Worm (Caenorhabditis elegans) whole organism, late embryonic: ENCODE measurements around the gene F08G2.4.

Experiments
- C38D4.7 ChIP-seq: fragments of 200-800 bp; sonication (Bioruptor generic); optimal IDR thresholded peaks from 2 replicates; lab custom pipeline; 2018; ENCODE audit warnings: mild to moderate bottlenecking, missing genetic modification characterization, moderate library complexity, missing compliant biosample characterization
- K09A11.1 ChIP-seq: sonication (generic microtip); optimal IDR thresholded peaks from 2 replicates; lab custom pipeline; 2017; ENCODE audit warnings: antibody characterized with exemption, mild to moderate bottlenecking, missing genetic modification characterization, missing compliant biosample characterization; ENCODE audit not compliant: insufficient read depth
- ama-1 ChIP-seq: fragments of 150-350 bp; optimal IDR thresholded peaks from 2 replicates; lab custom pipeline; 2014
- ceh-14 ChIP-seq: sonication (generic microtip); optimal IDR thresholded peaks from 2 replicates; lab custom pipeline; 2016; ENCODE audit warnings: missing genotype, missing genetic modification characterization, missing compliant biosample characterization
- ceh-2 ChIP-seq: sonication (generic microtip); optimal IDR thresholded peaks from 2 replicates; lab custom pipeline; 2016; ENCODE audit warnings: missing genotype, missing genetic modification characterization, missing compliant biosample characterization
- ceh-24 ChIP-seq: sonication (generic microtip); optimal IDR thresholded peaks from 2 replicates; lab custom pipeline; 2016; ENCODE audit warnings: mild to moderate bottlenecking, missing genetic modification characterization, missing compliant biosample characterization
- ceh-31 ChIP-seq: sonication (generic microtip); optimal IDR thresholded peaks from 2 replicates; lab custom pipeline; 2016; ENCODE audit warnings: missing genetic modification characterization, missing compliant biosample characterization
- ceh-34 ChIP-seq: sonication (generic microtip); optimal IDR thresholded peaks from 2 replicates; lab custom pipeline; 2016; ENCODE audit warnings: mild to moderate bottlenecking, missing genetic modification characterization, missing compliant biosample characterization
- ceh-48 ChIP-seq: sonication (generic microtip); optimal IDR thresholded peaks from 2 replicates; lab custom pipeline; 2016; ENCODE audit warnings: missing genetic modification characterization, inconsistent platforms, missing compliant biosample characterization
- ceh-6 ChIP-seq: fragments of 200-800 bp; sonication (Bioruptor generic); optimal IDR thresholded peaks from 2 replicates; lab custom pipeline; 2018; ENCODE audit warnings: mild to moderate bottlenecking, missing genetic modification characterization, missing compliant biosample characterization
- ceh-9 ChIP-seq: sonication (generic microtip); optimal IDR thresholded peaks from 2 replicates; lab custom pipeline; 2016; ENCODE audit warnings: mild to moderate bottlenecking, missing genetic modification characterization, inconsistent platforms, missing compliant biosample characterization
- che-1 ChIP-seq: sonication (generic microtip); optimal IDR thresholded peaks from 2 replicates; lab custom pipeline; 2016; ENCODE audit warnings: mild to moderate bottlenecking, missing genetic modification characterization, missing compliant biosample characterization
- dve-1 ChIP-seq: sonication (generic microtip); optimal IDR thresholded peaks from 2 replicates; lab custom pipeline; 2017; ENCODE audit warnings: antibody characterized with exemption, mild to moderate bottlenecking, missing genetic modification characterization, missing compliant biosample characterization
- elt-2 ChIP-seq: sonication (generic microtip); optimal IDR thresholded peaks from 2 replicates; lab custom pipeline; 2016; ENCODE audit warnings: missing genetic modification reagents, missing genetic modification characterization, missing compliant biosample characterization
- elt-4 ChIP-seq: sonication (generic microtip); optimal IDR thresholded peaks from 2 replicates; lab custom pipeline; 2016; ENCODE audit warnings: missing genetic modification characterization, missing compliant biosample characterization
- ets-4 ChIP-seq: sonication (generic microtip); optimal IDR thresholded peaks from 2 replicates; lab custom pipeline; 2016; ENCODE audit warnings: missing genetic modification characterization, missing compliant biosample characterization
- eyg-1 ChIP-seq: sonication (generic microtip); optimal IDR thresholded peaks from 2 replicates; lab custom pipeline; 2016; ENCODE audit warnings: missing genotype, missing genetic modification characterization, missing compliant biosample characterization
- fax-1 ChIP-seq: sonication (generic microtip); optimal IDR thresholded peaks from 2 replicates; lab custom pipeline; 2016; ENCODE audit warnings: missing genotype, missing genetic modification characterization, missing compliant biosample characterization
- hlh-15 ChIP-seq: sonication (generic microtip); optimal IDR thresholded peaks from 2 replicates; lab custom pipeline; 2016; ENCODE audit warnings: missing genetic modification characterization, missing compliant biosample characterization
- hlh-30 ChIP-seq: sonication (generic microtip); optimal IDR thresholded peaks from 2 replicates; lab custom pipeline; 2017; ENCODE audit warnings: antibody characterized with exemption, missing genetic modification characterization, missing compliant biosample characterization; ENCODE audit not compliant: insufficient read depth
- lim-6 ChIP-seq: sonication (generic microtip); optimal IDR thresholded peaks from 2 replicates; lab custom pipeline; 2016; ENCODE audit warnings: missing genetic modification characterization, missing compliant biosample characterization
- lin-11 ChIP-seq: fragments of 200-800 bp; sonication (Bioruptor generic); optimal IDR thresholded peaks from 2 replicates; lab custom pipeline; 2018; ENCODE audit warnings: mild to moderate bottlenecking, missing genetic modification characterization, missing compliant biosample characterization
- madf-2 ChIP-seq: sonication (generic microtip); optimal IDR thresholded peaks from 2 replicates; lab custom pipeline; 2017; ENCODE audit warnings: missing genetic modification characterization, missing compliant biosample characterization
- mec-3 ChIP-seq: sonication (generic microtip); optimal IDR thresholded peaks from 2 replicates; lab custom pipeline; 2016; ENCODE audit warnings: borderline replicate concordance, missing genetic modification characterization, missing compliant biosample characterization
- nhr-232 ChIP-seq: sonication (generic microtip); optimal IDR thresholded peaks from 2 replicates; lab custom pipeline; 2016; ENCODE audit warnings: missing genetic modification characterization, missing compliant biosample characterization
- npax-4 ChIP-seq: sonication (generic microtip); optimal IDR thresholded peaks from 2 replicates; lab custom pipeline; 2016; ENCODE audit warnings: missing genetic modification characterization, missing compliant biosample characterization
- pag-3 ChIP-seq: sonication (generic microtip); optimal IDR thresholded peaks from 2 replicates; lab custom pipeline; 2016; ENCODE audit warnings: missing compliant biosample characterization, missing genetic modification characterization, borderline replicate concordance
- pax-1 ChIP-seq: fragments of 150-350 bp; optimal IDR thresholded peaks from 2 replicates; lab custom pipeline; 2014; ENCODE audit warnings: missing biosample characterization, missing genetic modification characterization
- pqm-1 ChIP-seq: sonication (generic microtip); optimal IDR thresholded peaks from 2 replicates; lab custom pipeline; 2016; ENCODE audit warnings: missing genetic modification characterization, missing compliant biosample characterization
- pros-1 ChIP-seq: fragments of 150-350 bp; optimal IDR thresholded peaks from 2 replicates; lab custom pipeline; 2014; ENCODE audit warnings: missing biosample characterization, missing genetic modification reagents, missing genetic modification characterization
- rnt-1 ChIP-seq: sonication (generic microtip); optimal IDR thresholded peaks from 2 replicates; lab custom pipeline; 2016; ENCODE audit warnings: missing genetic modification characterization, missing compliant biosample characterization
- syd-9 ChIP-seq: sonication (generic microtip); optimal IDR thresholded peaks from 2 replicates; lab custom pipeline; 2016; ENCODE audit warnings: mild to moderate bottlenecking, missing genetic modification characterization, moderate library complexity, missing compliant biosample characterization
- ttx-3 ChIP-seq: sonication (generic microtip); optimal IDR thresholded peaks from 2 replicates; lab custom pipeline; 2016; ENCODE audit warnings: missing genetic modification reagents, missing genetic modification characterization, missing compliant biosample characterization
- unc-3 ChIP-seq, 2 experiments: fragments of 200-800 bp in 1 of 2; sonication (Bioruptor generic) in 1 of 2; sonication (generic microtip) in 1 of 2; conservative IDR thresholded peaks in 1 of 2; optimal IDR thresholded peaks in 1 of 2; 2 replicates each; pipeline versions ENCODE4 v1.3.6 to Lab custom; 2016 to 2022; ENCODE audit warnings: missing compliant biosample characterization in 2 of 2, missing genetic modification characterization in 2 of 2, missing genetic modification reagents in 1 of 2
- unc-55 ChIP-seq: sonication (generic microtip); optimal IDR thresholded peaks from 2 replicates; lab custom pipeline; 2017; ENCODE audit warnings: missing biosample characterization, missing genetic modification reagents, missing genetic modification characterization
- unc-86 ChIP-seq: sonication (generic microtip); optimal IDR thresholded peaks from 2 replicates; lab custom pipeline; 2016; ENCODE audit warnings: missing genetic modification characterization, missing compliant biosample characterization
- zip-5 ChIP-seq: sonication (generic microtip); optimal IDR thresholded peaks from 2 replicates; lab custom pipeline; 2016; ENCODE audit warnings: missing genetic modification characterization, missing compliant biosample characterization

Gene F08G2.4

ce11 chrII:13791570-13792279, 38.7 kb upstream of the F08G2.4 start, which contains the start of gene ZK131.11:
Gene ZK131.11 (plus strand): TSS chrII:13792229.
- TF ChIP-seq unc-3 (GFP tag; conservative IDR thresholded peaks at IDR 0.05; lab: Robert Waterston, UW) = no peak
- no peak for TF ChIP-seq unc-3 (tag; optimal IDR thresholded peaks at IDR 0.05; lab: Kevin White, UChicago)
- TF ChIP-seq hlh-15 = no peak
- TF ChIP-seq ceh-14 (tag; lab: Kevin White, UChicago) = no peak
- TF ChIP-seq lim-6 (tag; lab: Kevin White, UChicago) = no peak
- TF ChIP-seq unc-55 (GFP tag; lab: Kevin White, UChicago) = no peak
- TF ChIP-seq nhr-232 (tag; lab: Kevin White, UChicago) = no peak
- TF ChIP-seq ceh-2 (tag; lab: Kevin White, UChicago) = no peak
- no peak for TF ChIP-seq pqm-1 (tag; lab: Kevin White, UChicago)
- no peak for TF ChIP-seq ama-1
- TF ChIP-seq elt-4 (tag; lab: Kevin White, UChicago) = no peak
- TF ChIP-seq ceh-31 (tag; lab: Kevin White, UChicago) = no peak
- TF ChIP-seq ttx-3 = no peak
- TF ChIP-seq ceh-34 (tag; lab: Kevin White, UChicago) = no peak
- TF ChIP-seq ceh-9 = no peak
- TF ChIP-seq lin-11 (tag; lab: Kevin White, UChicago) = no peak
- no peak for TF ChIP-seq che-1 (tag; lab: Kevin White, UChicago)
- no peak for TF ChIP-seq pax-1 (tag; lab: Kevin White, UChicago)
- TF ChIP-seq npax-4 (tag; lab: Kevin White, UChicago) = no peak

ce11 chrII:13795160-13795559, 35.2 kb upstream of the F08G2.4 start:
- no peak for TF ChIP-seq madf-2 (tag; lab: Kevin White, UChicago)
- TF ChIP-seq ceh-48 = no peak
- TF ChIP-seq ttx-3 = no peak
- TF ChIP-seq nhr-232 (tag; lab: Kevin White, UChicago) = no peak
- TF ChIP-seq syd-9 (tag; lab: Kevin White, UChicago) = no peak
- TF ChIP-seq hlh-30 (tag; lab: Kevin White, UChicago) = no peak
- no peak for TF ChIP-seq pros-1
- no peak for TF ChIP-seq fax-1 (tag; lab: Kevin White, UChicago)
- TF ChIP-seq lin-11 (tag; lab: Kevin White, UChicago) = no peak
- no peak for TF ChIP-seq ceh-24
- no peak for TF ChIP-seq rnt-1 (tag; lab: Kevin White, UChicago)
- TF ChIP-seq elt-4 (tag; lab: Kevin White, UChicago) = no peak
- TF ChIP-seq eyg-1 = no peak
- no peak for TF ChIP-seq pag-3 (tag; lab: Kevin White, UChicago)
- no peak for TF ChIP-seq ets-4 (tag; lab: Kevin White, UChicago)
- no peak for TF ChIP-seq npax-4 (tag; lab: Kevin White, UChicago)
- no peak for TF ChIP-seq K09A11.1 (tag; lab: Kevin White, UChicago)

DNA sequence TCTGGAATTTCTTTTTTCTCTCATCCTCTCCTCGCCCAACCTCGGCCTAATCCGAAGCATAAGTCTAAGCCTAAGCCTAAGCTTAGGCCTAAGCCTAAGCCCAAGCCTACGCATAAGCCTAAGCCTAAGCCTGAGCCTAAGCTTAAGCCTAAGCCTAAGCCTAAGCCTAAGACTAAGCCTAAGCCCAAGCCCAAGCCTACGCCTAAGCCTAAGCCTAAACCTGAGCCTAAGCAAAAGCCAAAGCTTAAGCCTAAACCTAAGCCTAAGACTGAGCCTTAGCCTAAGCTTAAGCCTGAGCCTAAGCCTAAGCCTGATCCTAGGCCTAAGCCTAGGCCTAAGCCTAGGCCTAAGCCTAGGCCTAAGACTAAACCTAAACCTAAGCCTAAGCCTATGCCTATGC, 34.1 kb upstream of the F08G2.4 start:
- TF ChIP-seq che-1 (tag; lab: Kevin White, UChicago) = no peak
- peak; percentile 94 for TF ChIP-seq dve-1 (tag; lab: Kevin White, UChicago)

ce11 chrII:13806269-13806668, 24.1 kb upstream of the F08G2.4 start:
- TF ChIP-seq C38D4.7 (GFP tag; lab: Kevin White, UChicago) (no peak), madf-2 (tag; lab: Kevin White, UChicago) (no peak), ceh-24 (no peak), npax-4 (tag; lab: Kevin White, UChicago) (no peak), hlh-15 (no peak), ceh-48 (no peak), syd-9 (tag; lab: Kevin White, UChicago) (no peak), ceh-6 (no peak), mec-3 (tag; lab: Kevin White, UChicago) (no peak), unc-86 (tag; lab: Kevin White, UChicago) (no peak), elt-2 (tag; lab: Kevin White, UChicago) (no peak), dve-1 (tag; lab: Kevin White, UChicago) (no peak), zip-5 (tag; lab: Kevin White, UChicago) (no peak)
